Fruit fly (Drosophila melanogaster) whole organism, prepupa: ENCODE measurements around the gene CG3345.

Experiments
- CG10631 ChIP-seq: fragments of 200-800 bp; sonication (Bioruptor generic); optimal IDR thresholded peaks from 2 replicates; lab custom pipeline; 2016; ENCODE audit warnings: missing biosample characterization, missing genetic modification characterization
- CG11902 ChIP-seq: fragments of 200-800 bp; sonication (Bioruptor generic); optimal IDR thresholded peaks from 3 replicates; lab custom pipeline; 2016; ENCODE audit warnings: missing biosample characterization, missing genetic modification characterization
- CG15336 ChIP-seq: fragments of 200-800 bp; sonication (Bioruptor generic); IDR thresholded peaks from 2 replicates; pipeline ENCODE4 v1.3.6; 2022; ENCODE audit warnings: missing biosample characterization, missing genetic modification characterization
- CG1621 ChIP-seq: fragments of 200-800 bp; sonication (Bioruptor generic); optimal IDR thresholded peaks from 3 replicates; lab custom pipeline; 2018; ENCODE audit warnings: missing biosample characterization, mild to moderate bottlenecking, missing genetic modification characterization
- CG16779 ChIP-seq: fragments of 200-800 bp; sonication (Bioruptor generic); optimal IDR thresholded peaks from 3 replicates; lab custom pipeline; 2017; ENCODE audit warnings: missing biosample characterization, mild to moderate bottlenecking, missing genetic modification characterization
- CG3032 ChIP-seq: fragments of 200-800 bp; optimal IDR thresholded peaks from 2 replicates; lab custom pipeline; 2019; ENCODE audit warnings: missing biosample characterization, mild to moderate bottlenecking, missing genetic modification characterization, moderate library complexity
- CG31627 ChIP-seq: fragments of 200-800 bp; sonication (Bioruptor generic); optimal IDR thresholded peaks from 3 replicates; lab custom pipeline; 2016; ENCODE audit warnings: missing biosample characterization, missing genetic modification characterization
- CG3919 ChIP-seq: fragments of 200-800 bp; sonication (Bioruptor generic); optimal IDR thresholded peaks from 3 replicates; lab custom pipeline; 2016; ENCODE audit warnings: missing biosample characterization, missing genetic modification characterization
- CG6276 ChIP-seq: fragments of 200-800 bp; sonication (Bioruptor generic); optimal IDR thresholded peaks from 2 replicates; lab custom pipeline; 2017; ENCODE audit warnings: missing biosample characterization, mild to moderate bottlenecking, missing genetic modification characterization
- CG8319 ChIP-seq: fragments of 200-800 bp; sonication (Bioruptor generic); optimal IDR thresholded peaks from 3 replicates; lab custom pipeline; 2016; ENCODE audit warnings: missing biosample characterization, missing genetic modification characterization
- CG8632 ChIP-seq: fragments of 200-800 bp; sonication (Bioruptor generic); optimal IDR thresholded peaks from 3 replicates; lab custom pipeline; 2016; ENCODE audit warnings: missing biosample characterization, missing genetic modification characterization
- Eip78C ChIP-seq: fragments of 200-800 bp; sonication (Bioruptor generic); peaks from one replicate; lab custom pipeline; 2016; ENCODE audit warnings: missing biosample characterization, missing genetic modification characterization
- Ets21C ChIP-seq: fragments of 200-800 bp; sonication (Bioruptor generic); optimal IDR thresholded peaks from 3 replicates; lab custom pipeline; 2016; ENCODE audit warnings: missing biosample characterization, missing genetic modification characterization
- Ets96B ChIP-seq: fragments of 200-800 bp; optimal IDR thresholded peaks from 2 replicates; lab custom pipeline; 2019; ENCODE audit warnings: missing biosample characterization, mild to moderate bottlenecking, missing genetic modification characterization, moderate library complexity
- Hr38 ChIP-seq: sonication (Bioruptor generic); optimal IDR thresholded peaks from 2 replicates; lab custom pipeline; 2016; ENCODE audit warnings: missing biosample characterization, missing genetic modification characterization
- Hr4 ChIP-seq: fragments of 200-800 bp; sonication (Bioruptor generic); optimal IDR thresholded peaks from 3 replicates; lab custom pipeline; 2016; ENCODE audit warnings: missing biosample characterization, missing genetic modification characterization
- Met ChIP-seq: fragments of 200-800 bp; sonication (Bioruptor generic); optimal IDR thresholded peaks from 3 replicates; lab custom pipeline; 2016; ENCODE audit warnings: missing biosample characterization, missing genetic modification characterization
- Sox102F ChIP-seq: fragments of 200-800 bp; sonication (Bioruptor generic); optimal IDR thresholded peaks from 2 replicates; lab custom pipeline; 2016; ENCODE audit warnings: missing biosample characterization, mild to moderate bottlenecking, missing genetic modification characterization
- Sox14 ChIP-seq: fragments of 200-800 bp; sonication (Bioruptor generic); optimal IDR thresholded peaks from 3 replicates; lab custom pipeline; 2016; ENCODE audit warnings: missing biosample characterization, missing genetic modification characterization
- acj6 ChIP-seq: fragments of 200-800 bp; sonication (Bioruptor generic); optimal IDR thresholded peaks from 3 replicates; lab custom pipeline; 2016; ENCODE audit warnings: missing biosample characterization, missing genetic modification characterization
- cyc ChIP-seq: fragments of 200-800 bp; sonication (Bioruptor generic); optimal IDR thresholded peaks from 3 replicates; lab custom pipeline; 2016; ENCODE audit warnings: missing biosample characterization, missing genetic modification characterization
- dac ChIP-seq: fragments of 200-800 bp; sonication (Bioruptor generic); optimal IDR thresholded peaks from 2 replicates; lab custom pipeline; 2017; ENCODE audit warnings: missing biosample characterization, mild to moderate bottlenecking, missing genetic modification characterization
- dsx ChIP-seq: fragments of 200-800 bp; optimal IDR thresholded peaks from 3 replicates; lab custom pipeline; 2019; ENCODE audit warnings: missing biosample characterization, mild to moderate bottlenecking, missing genetic modification characterization, moderate library complexity; ENCODE audit not compliant: poor library complexity, severe bottlenecking
- eg ChIP-seq: fragments of 200-800 bp; sonication (Bioruptor generic); IDR thresholded peaks from 3 replicates; pipeline ENCODE4 v1.3.6; 2022; ENCODE audit warnings: missing biosample characterization, missing genetic modification characterization
- esn ChIP-seq: fragments of 200-800 bp; sonication (Bioruptor generic); optimal IDR thresholded peaks from 2 replicates; lab custom pipeline; 2016; ENCODE audit warnings: missing biosample characterization, mild to moderate bottlenecking, missing genetic modification characterization, moderate library complexity
- fd85E ChIP-seq: fragments of 200-800 bp; sonication (Bioruptor generic); optimal IDR thresholded peaks from 3 replicates; lab custom pipeline; 2016; ENCODE audit warnings: missing biosample characterization, missing genetic modification characterization
- fkh ChIP-seq: fragments of 200-800 bp; sonication (Bioruptor generic); optimal IDR thresholded peaks from 3 replicates; lab custom pipeline; 2017; ENCODE audit warnings: missing biosample characterization, mild to moderate bottlenecking, missing genetic modification characterization, moderate library complexity
- lz ChIP-seq: fragments of 200-800 bp; sonication (Bioruptor generic); optimal IDR thresholded peaks from 3 replicates; lab custom pipeline; 2016; ENCODE audit warnings: missing biosample characterization, missing genetic modification characterization
- pdm3 ChIP-seq: fragments of 200-800 bp; sonication (Bioruptor generic); optimal IDR thresholded peaks from 3 replicates; lab custom pipeline; 2016; ENCODE audit warnings: missing biosample characterization, missing genetic modification characterization
- spab ChIP-seq: fragments of 200-800 bp; sonication (Bioruptor generic); optimal IDR thresholded peaks from 2 replicates; lab custom pipeline; 2017; ENCODE audit warnings: missing biosample characterization, mild to moderate bottlenecking, missing genetic modification characterization, missing genetic modification reagents
- ss ChIP-seq, 2 experiments: fragments of 200-800 bp; sonication (Bioruptor generic); optimal IDR thresholded peaks; 2 replicates in 1 of 2; 3 replicates in 1 of 2; lab custom pipeline; 2017 to 2018; ENCODE audit warnings: mild to moderate bottlenecking in 2 of 2, missing biosample characterization in 2 of 2, missing genetic modification characterization in 2 of 2, moderate library complexity in 1 of 2
- svp ChIP-seq: fragments of 200-800 bp; sonication (Bioruptor generic); peaks from one replicate; lab custom pipeline; 2016; ENCODE audit warnings: missing biosample characterization, missing genetic modification characterization
- topi ChIP-seq: fragments of 200-800 bp; sonication (Bioruptor generic); optimal IDR thresholded peaks from 3 replicates; lab custom pipeline; 2016; ENCODE audit warnings: missing biosample characterization, missing genetic modification characterization

Gene CG3345

DNA sequence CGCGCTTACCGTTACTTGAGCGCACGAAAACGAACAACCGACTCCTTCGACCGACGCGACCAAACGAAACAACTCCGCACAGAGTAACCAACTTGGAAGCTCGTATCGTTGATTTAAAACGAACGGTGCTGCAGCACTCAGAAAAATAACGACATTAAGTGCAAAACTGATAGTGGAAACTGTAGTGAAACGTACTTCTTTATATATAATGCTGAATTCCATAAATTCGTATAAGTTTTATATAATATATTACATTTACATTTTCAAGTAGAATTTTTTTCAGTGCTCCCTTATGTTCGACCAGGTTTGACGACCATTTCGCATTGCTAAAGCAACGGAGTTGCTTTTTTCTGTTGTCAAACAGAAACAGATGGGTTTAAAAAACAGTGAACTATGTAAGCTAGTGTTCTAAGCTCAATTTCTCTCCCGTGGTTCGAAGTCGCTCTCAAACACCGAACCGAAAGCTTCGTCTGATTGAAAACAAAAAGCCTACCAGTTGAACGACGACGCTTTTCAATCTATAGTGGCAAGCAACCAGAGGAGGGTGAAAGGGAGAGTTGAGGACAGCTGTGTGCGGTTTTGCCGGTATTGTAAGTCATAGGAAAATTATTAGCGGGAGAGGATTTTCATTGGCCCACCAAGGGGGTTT lies 1.3 kb upstream of the CG3345 start, which contains the start of gene CG17075 (continued):
- TF ChIP-seq acj6 (GFP tag; lab: Kevin White, UChicago) (peak; percentile 86), CG3919 (GFP tag; lab: Kevin White, UChicago) (peak; percentile 90), CG8632 (peak; percentile 78), Sox14 (GFP tag; lab: Kevin White, UChicago) (peak; percentile 77), dac (peak; percentile 90), ss (GFP tag; optimal IDR thresholded peaks at IDR 0.05; lab: Kevin White, UChicago) (peak; percentile 73 to 82), CG3032 (tag; lab: Kevin White, UChicago) (peak; percentile 79), CG10631 (GFP tag; lab: Kevin White, UChicago) (peak; percentile 87), spab (GFP tag; lab: Kevin White, UChicago) (no peak), Met (GFP tag; lab: Kevin White, UChicago) (no peak), fkh (peak; percentile 67), esn (GFP tag; lab: Kevin White, UChicago) (peak; percentile 88), Ets96B (peak; percentile 87), CG6276 (GFP tag; lab: Kevin White, UChicago) (peak; percentile 93), Ets21C (GFP tag; lab: Kevin White, UChicago) (no peak), cyc (GFP tag; lab: Kevin White, UChicago) (peak; percentile 77), CG1621 (tag; lab: Kevin White, UChicago) (peak; percentile 74)

DNA sequence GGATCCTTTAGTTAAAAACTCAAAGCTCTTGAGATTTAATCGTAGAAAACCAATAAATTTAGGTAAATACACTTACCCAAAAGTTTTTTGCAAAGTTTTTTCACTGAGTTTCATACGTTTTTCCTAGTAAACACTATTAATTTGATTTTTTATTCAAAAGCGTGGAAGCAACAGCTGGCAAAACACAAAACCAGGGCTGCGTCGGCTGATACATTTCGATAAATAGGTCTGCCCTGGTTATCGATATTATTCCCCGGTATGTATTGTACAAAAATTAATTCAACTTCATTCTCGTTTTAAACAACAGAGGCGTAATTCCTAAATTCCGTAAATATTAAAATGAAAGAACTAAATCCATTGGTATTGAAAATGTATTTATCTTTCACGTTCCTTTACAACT lies 2.7 kb downstream of the CG3345 start, which contains the start of gene Dus1:
Gene Dus1, minus strand, starts transcription at position 192 of the 400 bp plus-strand sequence.
- TF ChIP-seq CG11902 (GFP tag; lab: Kevin White, UChicago) = no peak
- TF ChIP-seq Eip78C (GFP tag; lab: Kevin White, UChicago) = peak; percentile 40
- TF ChIP-seq Hr38 (GFP tag; lab: Kevin White, UChicago) = no peak
- TF ChIP-seq dac = no peak

DNA sequence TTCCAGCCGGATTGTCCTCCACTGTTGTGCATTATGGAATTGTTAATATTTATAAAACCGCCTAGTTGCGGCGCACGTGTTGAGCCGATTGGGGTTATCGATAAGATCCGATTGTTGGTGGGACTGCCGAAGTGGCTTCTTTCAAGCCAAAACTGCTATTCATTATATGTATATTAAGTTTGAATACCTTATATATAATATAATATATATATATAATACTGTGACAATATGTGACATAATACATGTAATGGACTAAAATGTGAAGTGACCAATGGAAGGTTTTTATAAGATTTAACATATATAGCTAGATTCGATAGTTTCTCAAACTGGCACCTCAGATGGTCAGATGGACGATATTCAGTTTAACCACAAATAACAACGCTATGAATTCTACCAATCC lies 4.7 kb downstream of the CG3345 start, which contains the start of the genes mbm and CG11555:
Gene mbm, minus strand, starts transcription at position 113 of the 400 bp plus-strand sequence.
Gene CG11555, plus strand, starts transcription at position 234 of the 400 bp plus-strand sequence.
- TF ChIP-seq Sox102F (no peak), Ets96B (peak; percentile 39), esn (GFP tag; lab: Kevin White, UChicago) (peak; percentile 19), topi (GFP tag; lab: Kevin White, UChicago) (no peak), CG3919 (GFP tag; lab: Kevin White, UChicago) (no peak), dsx (GFP tag; lab: Kevin White, UChicago) (peak; percentile 5), CG3032 (tag; lab: Kevin White, UChicago) (peak; percentile 26)

DNA sequence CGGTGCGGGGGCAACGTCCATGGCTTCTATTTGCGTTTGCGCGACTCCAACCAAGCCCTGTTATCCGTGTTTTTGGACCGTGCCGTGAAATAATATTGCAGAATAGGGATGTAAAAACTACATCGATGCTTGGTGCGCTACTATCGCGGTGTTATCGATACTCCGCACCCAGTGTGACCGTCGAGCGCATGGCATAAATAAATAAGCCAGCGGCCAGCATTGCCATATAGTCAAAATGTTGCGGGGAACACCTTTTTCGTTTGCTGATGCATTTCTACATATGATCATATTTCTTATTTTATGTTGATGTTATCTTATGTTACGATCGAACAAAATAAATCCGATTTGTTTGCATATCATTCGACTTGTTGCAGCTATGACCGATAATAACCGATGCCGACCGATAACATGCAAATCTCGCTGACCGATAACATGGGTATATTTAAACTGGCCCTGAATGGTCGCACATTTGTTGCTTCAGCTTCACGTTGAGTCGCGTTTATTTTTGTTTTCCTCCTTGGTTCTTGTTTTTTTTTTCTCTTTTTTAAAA lies 8.3 kb downstream of the CG3345 start, which contains the start of gene smo:
Gene smo, plus strand, starts transcription at position 461 of the 550 bp plus-strand sequence.
- peak; percentile 10 for TF ChIP-seq lz
- TF ChIP-seq CG8319 (GFP tag; lab: Kevin White, UChicago) = no peak
- no peak for TF ChIP-seq CG15336 (GFP tag; lab: Robert Waterston, UW)
- no peak for TF ChIP-seq eg (GFP tag; lab: Robert Waterston, UW)
- TF ChIP-seq fd85E (GFP tag; lab: Kevin White, UChicago) = no peak
- no peak for TF ChIP-seq CG16779
- TF ChIP-seq CG31627 (GFP tag; lab: Kevin White, UChicago) = peak; percentile 47
- peak; percentile 35 for TF ChIP-seq esn (GFP tag; lab: Kevin White, UChicago)
- TF ChIP-seq svp (GFP tag; lab: Kevin White, UChicago) = no peak
- no peak for TF ChIP-seq pdm3 (GFP tag; lab: Kevin White, UChicago)
- peak; percentile 95 for TF ChIP-seq fkh
- TF ChIP-seq Hr4 = no peak
- TF ChIP-seq cyc (GFP tag; lab: Kevin White, UChicago) = peak; percentile 22
- no peak for TF ChIP-seq CG10631 (GFP tag; lab: Kevin White, UChicago)
